Fruit fly (Drosophila melanogaster): ENCODE measurements around the gene CG9133.

Gene CG9133

DNA sequence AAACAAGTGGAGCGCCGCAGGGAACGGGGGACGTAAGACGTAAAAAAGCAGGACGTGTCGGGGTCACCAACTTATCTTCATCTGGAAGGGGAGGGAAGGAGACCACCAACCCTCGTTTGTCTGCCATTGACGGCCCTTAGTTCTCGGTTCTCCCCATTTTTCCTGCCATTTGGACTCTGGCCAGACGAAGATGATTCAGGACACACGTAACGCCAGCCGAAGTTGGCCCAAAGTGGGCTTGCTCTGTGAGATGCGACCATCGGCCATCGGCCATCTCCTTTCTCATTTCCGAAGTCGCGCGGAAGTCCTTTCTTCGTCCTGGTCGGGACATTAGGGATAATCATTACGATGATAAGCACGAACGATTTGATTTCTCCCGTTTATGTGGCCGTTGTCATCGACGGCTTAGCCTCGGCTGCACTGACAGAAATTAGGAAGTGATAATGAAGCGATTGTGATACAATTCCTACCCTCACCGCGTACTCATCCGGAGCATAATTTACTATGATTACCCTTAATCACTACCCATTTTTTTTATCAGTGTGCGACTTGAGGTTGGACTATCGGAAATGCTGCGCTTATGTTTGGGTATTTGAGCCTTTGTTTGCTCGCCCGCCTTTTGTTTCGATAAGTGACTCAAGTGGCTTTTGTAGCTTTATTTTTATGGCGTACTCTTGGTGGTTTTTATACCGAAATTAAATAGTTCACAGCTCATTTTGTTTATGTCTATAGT, 29.2 kb downstream of the CG9133 start:
- no peak for TF ChIP-seq CTCF (optimal IDR thresholded peaks at IDR 0.05)

dm6 chr3L:1294835-1295234, 43.0 kb downstream of the CG9133 start:
- TF ChIP-seq CTCF (optimal IDR thresholded peaks at IDR 0.05): no peak
- TF ChIP-seq CG8478 (optimal IDR thresholded peaks at IDR 0.05): no peak

DNA sequence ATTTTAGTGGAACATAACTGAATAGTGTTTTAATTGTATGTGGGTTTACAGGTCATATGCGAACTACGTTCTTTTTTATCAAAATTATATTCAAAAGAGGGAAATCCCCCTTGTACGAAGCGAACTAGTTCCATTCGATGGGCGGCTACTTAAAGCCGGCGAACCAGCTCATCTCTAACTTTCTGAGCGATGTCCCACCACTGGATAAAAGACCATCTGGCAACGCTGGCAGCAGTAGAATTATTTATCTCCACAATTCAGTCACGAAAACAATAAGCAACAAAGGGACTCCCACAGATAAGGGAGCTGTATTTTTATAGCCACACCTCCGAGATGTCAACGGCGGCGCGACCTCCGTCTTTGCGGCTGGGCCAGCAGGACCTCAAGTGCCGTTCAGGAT, 43.9 kb downstream of the CG9133 start, which contains the start of gene Rabex-5:
TSS of gene Rabex-5 (plus strand) at position 221 of the 400 bp plus-strand sequence.
- TF ChIP-seq CTCF (optimal IDR thresholded peaks at IDR 0.05): peak; percentile 12 to 38
- no peak for TF ChIP-seq CG8478 (optimal IDR thresholded peaks at IDR 0.05)

DNA sequence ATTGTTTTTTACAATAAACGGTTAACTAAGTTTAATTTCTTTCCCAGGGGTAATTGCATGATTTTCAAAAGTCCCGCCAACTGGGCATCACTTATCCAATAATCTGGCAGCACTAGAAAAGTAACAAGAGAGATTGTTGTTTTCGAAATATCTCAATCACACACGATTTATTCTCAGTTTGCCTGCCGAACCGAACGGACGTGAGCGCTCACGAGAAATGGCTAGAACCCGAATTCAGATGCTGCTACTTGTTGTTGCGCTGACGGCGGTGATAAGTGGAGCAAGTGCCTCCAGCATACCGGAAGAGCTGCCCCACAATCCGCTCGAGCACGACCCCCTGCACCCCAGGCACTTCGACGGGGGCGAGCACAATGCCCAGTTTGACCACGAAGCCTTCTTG, 46.7 kb downstream of the CG9133 start, which contains the start of gene scf:
TSS of gene scf (plus strand) at position 164 of the 400 bp plus-strand sequence.
- no peak for TF ChIP-seq CTCF (optimal IDR thresholded peaks at IDR 0.05)
- no peak for TF ChIP-seq CG8478 (optimal IDR thresholded peaks at IDR 0.05)

DNA sequence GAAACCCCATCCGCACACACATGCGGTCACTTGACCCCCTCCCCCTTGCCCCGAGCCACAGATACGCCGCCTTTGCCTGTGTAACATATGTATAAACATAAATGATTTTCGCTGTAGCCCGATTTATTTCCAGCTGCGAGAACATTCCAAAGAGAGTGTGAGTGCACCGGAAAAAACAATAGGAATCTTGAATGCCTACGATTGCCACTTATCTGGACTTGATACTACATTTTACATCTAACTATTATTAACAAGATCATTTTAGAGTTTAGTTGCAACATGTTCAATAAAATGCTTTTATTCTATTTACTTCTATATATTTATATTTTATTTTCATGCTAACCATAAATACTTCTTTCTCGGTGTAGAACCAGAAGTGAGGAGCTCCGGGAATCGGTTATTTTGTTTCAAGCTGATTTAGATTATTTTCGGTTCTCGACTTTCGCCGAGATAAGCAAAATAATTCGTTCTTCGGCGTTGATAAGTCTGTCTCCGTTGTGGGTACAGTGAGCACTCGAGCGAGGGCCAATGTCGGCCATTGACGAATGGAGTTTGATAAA, 48.3 kb downstream of the CG9133 start:
- TF ChIP-seq CG8478 (optimal IDR thresholded peaks at IDR 0.05): no peak
- no peak for TF ChIP-seq CTCF (optimal IDR thresholded peaks at IDR 0.05)

DNA sequence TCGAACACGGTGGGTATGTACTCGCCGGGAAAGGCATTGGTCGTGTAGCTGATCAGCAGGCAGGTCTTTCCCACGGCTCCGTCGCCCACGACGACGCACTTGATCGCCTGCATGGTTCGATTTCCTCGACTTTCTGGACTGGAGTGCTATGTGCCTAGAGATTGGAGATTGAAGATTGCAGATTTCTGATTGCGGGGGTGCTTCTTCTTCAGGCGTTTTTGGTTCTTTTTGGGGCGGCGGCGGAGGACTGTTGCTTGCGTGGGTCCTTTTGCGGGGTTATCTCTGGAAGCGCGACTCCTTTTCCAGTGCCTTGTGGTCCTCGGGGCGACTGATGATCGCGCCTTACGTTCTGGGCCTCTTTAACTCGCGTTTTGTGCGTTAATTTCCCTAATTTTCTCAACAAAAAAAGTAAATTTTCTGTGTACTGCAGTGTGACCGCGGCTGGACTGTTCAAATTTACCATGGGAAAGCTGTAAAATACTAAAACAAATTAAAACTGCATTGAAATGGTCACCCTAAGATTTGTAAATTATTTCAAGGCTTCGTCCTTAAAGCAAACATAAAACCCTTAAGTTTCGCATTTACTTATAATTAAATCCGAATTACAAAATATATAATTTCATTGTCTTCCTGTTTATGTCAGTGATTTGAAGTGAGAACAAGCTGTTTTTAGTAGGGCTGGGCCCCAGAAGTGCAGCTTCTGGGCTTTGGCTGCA, 50.6 kb downstream of the CG9133 start, which contains the start of the genes Rac1 and Acat2:
TSS of gene Rac1 (minus strand) at position 450 of the 716 bp plus-strand sequence.
TSS of gene Acat2 (plus strand) at position 711 of the 716 bp plus-strand sequence.
- no peak for TF ChIP-seq CTCF (optimal IDR thresholded peaks at IDR 0.05)
- TF ChIP-seq CG8478 (optimal IDR thresholded peaks at IDR 0.05): no peak

DNA sequence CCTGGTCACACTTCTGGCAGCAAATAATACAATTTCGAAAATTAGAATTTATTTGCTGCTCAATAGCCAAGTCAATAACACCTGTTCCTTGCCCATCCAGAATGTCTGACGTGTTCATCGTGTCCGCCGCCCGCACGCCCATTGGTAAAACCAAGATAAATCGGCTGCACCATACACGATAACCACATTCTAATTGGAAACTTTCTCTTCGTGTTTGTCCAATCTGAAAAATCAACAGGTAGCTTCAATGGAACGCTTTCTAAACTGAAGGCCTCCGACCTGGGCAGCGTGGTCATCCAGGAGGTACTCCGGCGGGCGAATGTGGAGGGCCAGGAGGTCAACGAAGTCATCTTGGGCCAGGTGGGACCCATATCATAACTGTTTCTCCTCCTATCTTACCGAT, 51.1 kb downstream of the CG9133 start:
- TF ChIP-seq CTCF (optimal IDR thresholded peaks at IDR 0.05): no peak
- TF ChIP-seq CG8478 (optimal IDR thresholded peaks at IDR 0.05): no peak

DNA sequence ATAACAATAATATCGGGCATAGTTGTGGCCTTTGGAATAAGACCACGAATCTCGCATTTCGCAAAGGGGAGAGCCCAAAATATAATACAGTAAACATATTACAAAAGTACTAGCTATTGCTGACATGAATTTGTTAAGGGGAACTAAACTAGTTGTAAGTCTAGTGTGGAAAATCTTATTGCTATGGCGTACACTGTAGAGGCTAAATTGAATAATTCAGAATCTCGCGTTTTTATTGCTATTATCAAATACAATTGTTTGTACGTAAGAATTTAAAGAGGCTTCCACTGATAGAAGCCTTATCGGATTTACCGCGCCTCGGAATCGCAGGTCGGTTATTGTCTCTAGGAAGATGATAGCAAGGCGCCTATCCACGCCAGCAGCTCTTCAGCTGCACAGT, 53.5 kb downstream of the CG9133 start:
- TF ChIP-seq CTCF (optimal IDR thresholded peaks at IDR 0.05) (no peak), CG8478 (optimal IDR thresholded peaks at IDR 0.05) (no peak)

Data from S2 (cell line).